ENCODE assay signal across 2 fruit fly cellular contexts in genomic region chr2L:5036120-5036519, dm6.
TF ChIP-seq lines count a peak whose summit lies in the region.

No protein-coding gene starts in this region.

- TF ChIP-seq CTCF in S2 (optimal IDR thresholded peaks at IDR 0.05; lab: Kevin White, UChicago): peak; percentile 87 to 88
- TF ChIP-seq CTCF in whole organism, embryonic (GFP tag; optimal IDR thresholded peaks at IDR 0.05; lab: Kevin White, UChicago): peak; percentile 91

TF ChIP-seq in whole organism, embryonic, 481 proteins besides CTCF, POLR2A, EP300 and RAD21:
- 0 out of 2 replicates have a peak, but pooled peaks have one; percentile 26 for TF ChIP-seq sisA (GFP tag; IDR thresholded peaks at IDR 0.05; lab: Robert Waterston, UW)
- TF ChIP-seq E2f2 (GFP tag; IDR thresholded peaks at IDR 0.05; lab: Robert Waterston, UW): no peak
- peak; percentile 21 for TF ChIP-seq CG10979 (tag; optimal IDR thresholded peaks at IDR 0.05; lab: Kevin White, UChicago)
- TF ChIP-seq CG6791 (GFP tag; IDR thresholded peaks at IDR 0.05; lab: Robert Waterston, UW; ENCODE audit: partially characterized antibody): 0 out of 3 replicates have a peak, but pooled peaks have one; percentile 5
- peak; percentile 11; the same call in 1 of the 2 replicates for TF ChIP-seq HLH3B (GFP tag; IDR thresholded peaks at IDR 0.05; lab: Robert Waterston, UW)
- TF ChIP-seq mirr (GFP tag; optimal IDR thresholded peaks at IDR 0.05; lab: Kevin White, UChicago): no peak
- TF ChIP-seq sens (GFP tag; lab: Kevin White, UChicago): peak; percentile 44
